Fruit fly (Drosophila melanogaster) whole organism, embryonic: ENCODE data around the gene Pp1-87B.

Experiments
- Adf1 ChIP-seq: fragments of 200-800 bp; sonication (Bioruptor generic); IDR thresholded peaks from 2 replicates; pipeline ENCODE4 v1.3.6; 2022; ENCODE audit warnings: missing biosample characterization, missing genetic modification characterization
- CG10654 ChIP-seq: fragments of 200-800 bp; sonication (Bioruptor generic); optimal IDR thresholded peaks from 2 replicates; lab custom pipeline; 2016; ENCODE audit warnings: missing biosample characterization, missing genetic modification characterization
- CG11093 ChIP-seq: fragments of 200-800 bp; sonication (Bioruptor generic); IDR thresholded peaks from 3 replicates; pipeline ENCODE4 v1.3.6; 2022; ENCODE audit warnings: missing biosample characterization, missing genetic modification characterization
- CG12236 ChIP-seq: fragments of 200-800 bp; sonication (Bioruptor generic); optimal IDR thresholded peaks from 2 replicates; lab custom pipeline; 2016; ENCODE audit warnings: missing biosample characterization, missing genetic modification characterization
- CG13296 ChIP-seq: fragments of 200-800 bp; sonication (Bioruptor generic); optimal IDR thresholded peaks from 3 replicates; lab custom pipeline; 2018; ENCODE audit warnings: missing biosample characterization, mild to moderate bottlenecking, missing genetic modification characterization
- CG15073 ChIP-seq: fragments of 200-800 bp; sonication (Bioruptor generic); optimal IDR thresholded peaks from 2 replicates; lab custom pipeline; 2016; ENCODE audit warnings: missing biosample characterization, missing genetic modification characterization
- CG17186 ChIP-seq: fragments of 200-800 bp; sonication (Bioruptor generic); optimal IDR thresholded peaks from 3 replicates; lab custom pipeline; 2017; ENCODE audit warnings: missing biosample characterization, missing genetic modification reagents, missing genetic modification characterization
- CG17912 ChIP-seq: fragments of 200-800 bp; sonication (Bioruptor generic); optimal IDR thresholded peaks from 2 replicates; lab custom pipeline; 2018; ENCODE audit warnings: missing biosample characterization, mild to moderate bottlenecking, missing genetic modification characterization
- CG2116 ChIP-seq: fragments of 200-800 bp; sonication (Bioruptor generic); optimal IDR thresholded peaks from 3 replicates; lab custom pipeline; 2018; ENCODE audit warnings: missing biosample characterization, mild to moderate bottlenecking, missing genetic modification characterization
- CG2199 ChIP-seq: fragments of 200-800 bp; sonication (Bioruptor generic); IDR thresholded peaks from 3 replicates; pipeline ENCODE4 v1.3.6; 2022; ENCODE audit warnings: missing biosample characterization, missing genetic modification characterization
- CG32767 ChIP-seq: fragments of 200-800 bp; sonication (Bioruptor generic); IDR thresholded peaks from 2 replicates; pipeline ENCODE4 v1.3.6; 2022; ENCODE audit warnings: missing biosample characterization, missing genetic modification characterization
- CG33557 ChIP-seq: fragments of 200-800 bp; sonication (Bioruptor generic); optimal IDR thresholded peaks from 2 replicates; lab custom pipeline; 2019; ENCODE audit warnings: missing biosample characterization, mild to moderate bottlenecking, missing genetic modification characterization, moderate library complexity
- CG4617 ChIP-seq: fragments of 200-800 bp; sonication (Bioruptor generic); optimal IDR thresholded peaks from 3 replicates; lab custom pipeline; 2016; ENCODE audit warnings: missing biosample characterization, missing genetic modification characterization, borderline replicate concordance
- CG6175 ChIP-seq: fragments of 200-800 bp; sonication (Bioruptor generic); IDR thresholded peaks from 3 replicates; pipeline ENCODE4 v1.3.6; 2022; ENCODE audit warnings: missing biosample characterization, missing genetic modification characterization
- CG6254 ChIP-seq: fragments of 200-800 bp; sonication (Bioruptor generic); optimal IDR thresholded peaks from 3 replicates; lab custom pipeline; 2017; ENCODE audit warnings: mild to moderate bottlenecking, missing biosample characterization, missing genetic modification reagents, missing genetic modification characterization
- Nf-YC ChIP-seq: fragments of 200-800 bp; optimal IDR thresholded peaks from 3 replicates; lab custom pipeline; 2019; ENCODE audit warnings: missing biosample characterization, mild to moderate bottlenecking, missing genetic modification characterization, moderate library complexity
- NfI ChIP-seq: fragments of 200-800 bp; sonication (Bioruptor generic); optimal IDR thresholded peaks from 3 replicates; lab custom pipeline; 2018; ENCODE audit warnings: missing biosample characterization, mild to moderate bottlenecking, missing genetic modification characterization, moderate library complexity
- Rx ChIP-seq: fragments of 200-800 bp; sonication (Bioruptor generic); IDR thresholded peaks from 2 replicates; pipeline ENCODE4 v1.3.6; 2022; ENCODE audit warnings: missing biosample characterization, missing genetic modification characterization
- Ssrp ChIP-seq: fragments of 200-800 bp; sonication (Bioruptor generic); optimal IDR thresholded peaks from 2 replicates; lab custom pipeline; 2018; ENCODE audit warnings: missing biosample characterization, mild to moderate bottlenecking, missing genetic modification characterization, moderate library complexity
- Stat92E ChIP-seq, 3 experiments: fragments of >200 bp in 2 of 3; fragments of 200-800 bp in 1 of 3; sonication (Bioruptor generic) in 1 of 3; optimal IDR thresholded peaks; 2 replicates each; lab custom pipeline; 2017 to 2019; ENCODE audit warnings: missing biosample characterization in 3 of 3, missing genetic modification characterization in 3 of 3, mild to moderate bottlenecking in 1 of 3, moderate library complexity in 1 of 3
- Xrp1 ChIP-seq: fragments of 200-800 bp; sonication (Bioruptor generic); IDR thresholded peaks from 2 replicates; pipeline ENCODE4 v1.3.6; 2022; ENCODE audit warnings: missing biosample characterization, missing genetic modification characterization
- ato ChIP-seq: fragments of 200-800 bp; sonication (Bioruptor generic); IDR thresholded peaks from 2 replicates; pipeline ENCODE4 v1.3.6; 2022; ENCODE audit warnings: missing biosample characterization, missing genetic modification characterization; ENCODE audit not compliant: partially characterized antibody
- bcd ChIP-seq: fragments of 200-800 bp; sonication (Bioruptor generic); optimal IDR thresholded peaks from 2 replicates; lab custom pipeline; 2017; ENCODE audit warnings: missing biosample characterization, mild to moderate bottlenecking, missing genetic modification characterization
- chif ChIP-seq, 2 experiments: fragments of 200-800 bp; sonication (Bioruptor generic); optimal IDR thresholded peaks; 3 replicates each; lab custom pipeline; 2016; ENCODE audit warnings: missing biosample characterization in 2 of 2, missing genetic modification characterization in 2 of 2
- chinmo ChIP-seq: fragments of 200-800 bp; sonication (Bioruptor generic); IDR thresholded peaks from 4 replicates; pipeline ENCODE4 v1.3.6; 2022; ENCODE audit warnings: missing biosample characterization, missing genetic modification characterization; ENCODE audit not compliant: partially characterized antibody
- esg ChIP-seq: fragments of 200-800 bp; sonication (Bioruptor generic); conservative IDR thresholded peaks from 2 replicates; pipeline ENCODE4 v1.3.6; 2022; ENCODE audit warnings: missing biosample characterization, missing genetic modification characterization
- grau ChIP-seq: fragments of 200-800 bp; optimal IDR thresholded peaks from 3 replicates; lab custom pipeline; 2019; ENCODE audit warnings: missing biosample characterization, mild to moderate bottlenecking, missing genetic modification characterization, moderate library complexity
- gt ChIP-seq: fragments of 200-800 bp; sonication (Bioruptor generic); IDR thresholded peaks from 2 replicates; pipeline ENCODE4 v1.3.6; 2022; ENCODE audit warnings: missing biosample characterization, missing genetic modification characterization
- hbn ChIP-seq: fragments of 200-800 bp; sonication (Bioruptor generic); IDR thresholded peaks from 2 replicates; pipeline ENCODE4 v1.3.6; 2022; ENCODE audit warnings: missing biosample characterization, missing genetic modification characterization; ENCODE audit not compliant: partially characterized antibody
- ken ChIP-seq: fragments of 200-800 bp; sonication (Bioruptor generic); IDR thresholded peaks from 3 replicates; pipeline ENCODE4 v1.3.6; 2022; ENCODE audit warnings: missing biosample characterization, missing genetic modification characterization
- kni ChIP-seq: fragments of 200-800 bp; sonication (Bioruptor generic); optimal IDR thresholded peaks from 3 replicates; lab custom pipeline; 2017; ENCODE audit warnings: mild to moderate bottlenecking, missing biosample characterization, missing genetic modification reagents, missing genetic modification characterization
- mld ChIP-seq: fragments of 200-800 bp; sonication (Bioruptor generic); IDR thresholded peaks from 3 replicates; pipeline ENCODE4 v1.3.6; 2022; ENCODE audit warnings: missing biosample characterization, missing genetic modification characterization; ENCODE audit not compliant: partially characterized antibody
- nau ChIP-seq: fragments of 200-800 bp; sonication (Bioruptor generic); optimal IDR thresholded peaks from 3 replicates; lab custom pipeline; 2017; ENCODE audit warnings: missing biosample characterization, mild to moderate bottlenecking, missing genetic modification characterization, missing genetic modification reagents
- rib ChIP-seq: fragments of 200-800 bp; sonication (Bioruptor generic); IDR thresholded peaks from 2 replicates; pipeline ENCODE4 v1.3.6; 2022; ENCODE audit warnings: missing biosample characterization, missing genetic modification characterization
- tap ChIP-seq: fragments of 200-800 bp; optimal IDR thresholded peaks from 3 replicates; lab custom pipeline; 2019; ENCODE audit warnings: missing biosample characterization, mild to moderate bottlenecking, missing genetic modification characterization, moderate library complexity
- vvl ChIP-seq: fragments of 200-800 bp; sonication (Bioruptor generic); IDR thresholded peaks from 2 replicates; pipeline ENCODE4 v1.3.6; 2022; ENCODE audit warnings: missing biosample characterization, missing genetic modification characterization
- zen2 ChIP-seq: fragments of 200-800 bp; sonication (Bioruptor generic); IDR thresholded peaks from 3 replicates; pipeline ENCODE4 v1.3.6; 2022; ENCODE audit warnings: missing biosample characterization, missing genetic modification characterization; ENCODE audit not compliant: partially characterized antibody

Gene Pp1-87B

dm6 chr3R:12456370-12456940 is 30.7 kb upstream of the Pp1-87B start, which contains the start of gene trus (continued):
- TF ChIP-seq CG17186 (GFP tag; lab: Kevin White, UChicago) (peak; percentile 25), mld (0 out of 3 replicates have a peak, but pooled peaks have one; percentile 52), ato (GFP tag; lab: Robert Waterston, UW) (peak; percentile 89), CG33557 (GFP tag; lab: Kevin White, UChicago) (no peak), CG4617 (GFP tag; lab: Kevin White, UChicago) (peak; percentile 50)

DNA sequence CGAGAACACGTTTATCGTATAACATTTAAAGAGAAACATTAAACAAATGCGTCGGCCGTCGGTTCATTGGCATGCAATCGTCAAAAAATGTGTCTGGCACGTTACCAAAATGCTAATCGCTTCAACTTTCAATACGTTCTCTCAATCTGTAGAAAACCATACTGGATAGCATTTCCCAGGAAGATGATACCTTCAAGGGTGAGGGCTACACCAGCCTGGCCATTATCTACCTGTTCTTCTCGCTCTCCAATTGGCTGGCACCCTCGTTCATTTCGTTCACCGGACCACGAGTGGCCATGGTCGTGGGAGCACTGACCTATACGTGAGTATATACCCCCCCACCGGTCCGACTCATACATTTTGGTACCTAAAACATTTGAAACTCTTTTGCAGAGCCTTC is 28.8 kb upstream of the Pp1-87B start:
- TF ChIP-seq Adf1 (GFP tag; lab: Robert Waterston, UW): no peak
- TF ChIP-seq esg (GFP tag; lab: Robert Waterston, UW): no peak
- 0 out of 3 replicates have a peak, but pooled peaks have one; percentile 16 for TF ChIP-seq CG2199 (GFP tag; lab: Robert Waterston, UW)
- TF ChIP-seq ken (GFP tag; lab: Robert Waterston, UW): no peak
- no peak for TF ChIP-seq CG12236 (GFP tag; lab: Kevin White, UChicago)
- no peak for TF ChIP-seq chif (GFP tag; optimal IDR thresholded peaks at IDR 0.05; lab: Kevin White, UChicago)
- no peak for TF ChIP-seq rib (GFP tag; lab: Robert Waterston, UW)
- TF ChIP-seq gt: no peak
- no peak for TF ChIP-seq Rx
- TF ChIP-seq CG17912: no peak
- TF ChIP-seq nau: no peak
- TF ChIP-seq Xrp1: no peak
- TF ChIP-seq CG6254 (GFP tag; lab: Kevin White, UChicago): no peak
- no peak for TF ChIP-seq hbn (GFP tag; lab: Robert Waterston, UW)
- peak in 1 of 3 experiments; percentile 33 for TF ChIP-seq Stat92E (GFP tag; optimal IDR thresholded peaks at IDR 0.05; lab: Kevin White, UChicago)
- TF ChIP-seq CG13296 (GFP tag; lab: Kevin White, UChicago): no peak
- TF ChIP-seq tap: no peak
- no peak for TF ChIP-seq NfI
- no peak for TF ChIP-seq CG10654 (GFP tag; lab: Kevin White, UChicago)
- TF ChIP-seq Ssrp (tag; lab: Kevin White, UChicago): no peak
- TF ChIP-seq zen2: no peak
- TF ChIP-seq kni: peak; percentile 90
- TF ChIP-seq grau (tag; lab: Kevin White, UChicago): no peak
- 0 out of 2 replicates have a peak, but pooled peaks have one; percentile 19 for TF ChIP-seq vvl (GFP tag; lab: Robert Waterston, UW)
- 0 out of 4 replicates have a peak, but pooled peaks have one; percentile 65 for TF ChIP-seq chinmo (GFP tag; lab: Robert Waterston, UW)
- no peak for TF ChIP-seq CG2116 (GFP tag; lab: Kevin White, UChicago)
- no peak for TF ChIP-seq bcd (GFP tag; lab: Kevin White, UChicago)
- no peak for TF ChIP-seq CG15073 (GFP tag; lab: Kevin White, UChicago)
- no peak for TF ChIP-seq CG6175 (GFP tag; lab: Robert Waterston, UW)
- TF ChIP-seq Nf-YC (tag; lab: Kevin White, UChicago): peak; percentile 7
- TF ChIP-seq CG11093 (GFP tag; lab: Robert Waterston, UW): no peak
- TF ChIP-seq CG32767 (GFP tag; lab: Robert Waterston, UW): no peak
